Worm (Caenorhabditis elegans) whole organism, midembryonic: ENCODE data around the gene cyp-35A3.

Source experiments
- T22C8.4 ChIP-seq: fragments of 200-800 bp; sonication (Bioruptor generic); IDR thresholded peaks from 2 replicates; pipeline ENCODE4 v1.3.6; 2022; ENCODE audit warnings: missing genetic modification characterization, missing compliant biosample characterization
- cog-1 ChIP-seq: sonication (generic microtip); optimal IDR thresholded peaks from 2 replicates; lab custom pipeline; 2016; ENCODE audit warnings: missing genetic modification characterization, missing compliant biosample characterization
- flt-1 ChIP-seq: fragments of 200-800 bp; sonication (Bioruptor generic); IDR thresholded peaks from 2 replicates; pipeline ENCODE4 v1.3.6; 2022; ENCODE audit warnings: missing genetic modification characterization, missing compliant biosample characterization
- klf-2 ChIP-seq: fragments of 200-800 bp; sonication (Bioruptor generic); conservative IDR thresholded peaks from 2 replicates; pipeline ENCODE4 v1.3.6; 2022; ENCODE audit warnings: missing genetic modification reagents, missing genetic modification characterization, missing compliant biosample characterization
- med-1 ChIP-seq: sonication (generic microtip); optimal IDR thresholded peaks from 2 replicates; lab custom pipeline; 2017; ENCODE audit warnings: missing genetic modification characterization, mild to moderate bottlenecking, missing compliant biosample characterization, antibody characterized with exemption, missing genetic modification reagents; ENCODE audit not compliant: insufficient read depth
- ref-1 ChIP-seq: fragments of 200-800 bp; sonication (Bioruptor generic); conservative IDR thresholded peaks from 2 replicates; pipeline ENCODE4 v1.3.6; 2022; ENCODE audit warnings: missing genetic modification reagents, missing genetic modification characterization, missing compliant biosample characterization
- tab-1 ChIP-seq: fragments of 200-800 bp; sonication (Bioruptor generic); IDR thresholded peaks from 2 replicates; pipeline ENCODE4 v1.3.6; 2022; ENCODE audit warnings: missing genetic modification characterization, missing compliant biosample characterization
- ztf-23 ChIP-seq: fragments of 200-800 bp; sonication (Bioruptor generic); IDR thresholded peaks from 2 replicates; pipeline ENCODE4 v1.3.6; 2022; ENCODE audit warnings: missing genetic modification reagents, missing genetic modification characterization, missing compliant biosample characterization
- ztf-29 ChIP-seq: fragments of 200-800 bp; sonication (Bioruptor generic); IDR thresholded peaks from 2 replicates; pipeline ENCODE4 v1.3.6; 2022; ENCODE audit warnings: missing genetic modification reagents, missing genetic modification characterization, missing compliant biosample characterization

DNA sequence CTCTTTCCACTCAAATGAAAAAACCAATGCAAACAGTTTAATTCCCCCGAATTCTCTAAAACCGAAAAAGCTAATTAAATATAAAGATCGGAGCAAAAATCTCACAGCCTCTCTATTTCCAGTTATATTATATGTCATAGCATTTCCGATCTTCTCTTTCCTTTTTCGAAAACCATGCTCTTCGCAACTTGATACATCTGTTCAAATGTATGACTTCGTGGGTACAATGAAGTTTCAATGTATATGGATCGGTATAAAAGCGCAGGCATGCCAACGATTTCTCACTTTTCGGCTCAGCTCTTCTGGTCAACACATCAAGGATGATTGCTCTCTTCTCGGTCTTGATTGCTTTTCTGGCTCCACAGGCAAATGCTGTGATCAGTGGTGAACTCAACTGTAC is 23.7 kb downstream of the cyp-35A3 start, which contains the start of gene phat-7:
- TF ChIP-seq ztf-29 (GFP tag; lab: Robert Waterston, UW) (no peak), flt-1 (GFP tag; lab: Robert Waterston, UW) (no peak), med-1 (GFP tag; lab: Kevin White, UChicago) (no peak), tab-1 (GFP tag; lab: Robert Waterston, UW) (no peak), ztf-23 (GFP tag; lab: Robert Waterston, UW) (no peak), klf-2 (GFP tag; lab: Robert Waterston, UW) (no peak), ref-1 (GFP tag; lab: Robert Waterston, UW) (no peak), T22C8.4 (GFP tag; lab: Robert Waterston, UW) (no peak), cog-1 (tag; lab: Kevin White, UChicago) (no peak)
